Worm (Caenorhabditis elegans) whole organism, L4 larva: Measurements from ENCODE around the gene sphr-1.
A peak's percentile ranks its signal among the peaks of the same experiment; 100 is the strongest.

ENCODE experiments used
- D1046.2 ChIP-seq: fragments of 200-800 bp; sonication (Bioruptor generic); IDR thresholded peaks from 2 replicates; pipeline ENCODE4 v1.3.6; 2022; ENCODE audit warnings: missing genetic modification characterization, missing compliant biosample characterization
- F26F4.8 ChIP-seq: fragments of 200-800 bp; sonication (Bioruptor generic); conservative IDR thresholded peaks from 2 replicates; pipeline ENCODE4 v1.3.6; 2022; ENCODE audit warnings: missing genetic modification characterization, missing compliant biosample characterization
- F37D6.2 ChIP-seq: sonication (generic microtip); optimal IDR thresholded peaks from 2 replicates; lab custom pipeline; 2016; ENCODE audit warnings: mild to moderate bottlenecking, missing genetic modification characterization, missing compliant biosample characterization
- aha-1 ChIP-seq: fragments of 150-350 bp; peaks from one replicate; lab custom pipeline; 2014; ENCODE audit warnings: missing biosample characterization, missing genetic modification characterization
- attf-4 ChIP-seq: sonication (generic microtip); optimal IDR thresholded peaks from 3 replicates; lab custom pipeline; 2017; ENCODE audit warnings: missing biosample characterization, missing genetic modification characterization
- ceh-20 ChIP-seq: fragments of 200-800 bp; sonication (Bioruptor generic); IDR thresholded peaks from 2 replicates; pipeline ENCODE4 v1.3.6; 2022; ENCODE audit warnings: missing genetic modification reagents, missing genetic modification characterization, missing compliant biosample characterization
- ceh-28 ChIP-seq: fragments of 150-350 bp; optimal IDR thresholded peaks from 2 replicates; lab custom pipeline; 2014; ENCODE audit warnings: missing biosample characterization, missing genetic modification reagents, missing genetic modification characterization
- ceh-44 ChIP-seq: fragments of 200-800 bp; sonication (Bioruptor generic); IDR thresholded peaks from 2 replicates; pipeline ENCODE4 v1.3.6; 2022; ENCODE audit warnings: missing genetic modification reagents, missing genetic modification characterization, missing compliant biosample characterization
- ces-1 ChIP-seq: fragments of 150-350 bp; sonication (generic microtip); optimal IDR thresholded peaks from 4 replicates; lab custom pipeline; 2014; ENCODE audit warnings: missing biosample characterization, missing genetic modification reagents, missing genetic modification characterization
- cey-2 ChIP-seq: sonication (generic microtip); optimal IDR thresholded peaks from 3 replicates; lab custom pipeline; 2017; ENCODE audit warnings: missing genetic modification characterization, mild to moderate bottlenecking, missing compliant biosample characterization, antibody characterized with exemption, borderline replicate concordance; ENCODE audit not compliant: insufficient read depth
- ctbp-1 ChIP-seq: fragments of 200-800 bp; sonication (Bioruptor generic); IDR thresholded peaks from 2 replicates; pipeline ENCODE4 v1.3.6; 2022; ENCODE audit warnings: missing genetic modification reagents, missing genetic modification characterization, missing compliant biosample characterization
- daf-12 ChIP-seq: fragments of 150-350 bp; optimal IDR thresholded peaks from 2 replicates; lab custom pipeline; 2014; ENCODE audit warnings: missing biosample characterization, missing genetic modification reagents, missing genetic modification characterization
- daf-16 ChIP-seq, 3 experiments: sonication (generic microtip); optimal IDR thresholded peaks; 2 replicates each; lab custom pipeline; 2016 to 2017; ENCODE audit warnings: missing genetic modification characterization in 3 of 3, missing genetic modification reagents in 3 of 3, mild to moderate bottlenecking in 2 of 3, missing compliant biosample characterization in 2 of 3, missing biosample characterization in 1 of 3, moderate library complexity in 1 of 3
- daf-8 ChIP-seq: fragments of 200-800 bp; sonication (Bioruptor generic); IDR thresholded peaks from 2 replicates; pipeline ENCODE4 v1.3.6; 2022; ENCODE audit warnings: missing genetic modification characterization, missing compliant biosample characterization
- dmd-6 ChIP-seq: fragments of 200-800 bp; sonication (Bioruptor generic); IDR thresholded peaks from 2 replicates; pipeline ENCODE4 v1.3.6; 2022; ENCODE audit warnings: missing genetic modification reagents, missing genetic modification characterization, missing compliant biosample characterization
- dve-1 ChIP-seq: sonication (generic microtip); optimal IDR thresholded peaks from 2 replicates; lab custom pipeline; 2017; ENCODE audit warnings: antibody characterized with exemption, mild to moderate bottlenecking, missing genetic modification characterization, missing compliant biosample characterization; ENCODE audit not compliant: insufficient read depth
- hif-1 ChIP-seq, 2 experiments: sonication (generic microtip); optimal IDR thresholded peaks; 2 replicates each; lab custom pipeline; 2016 to 2017; ENCODE audit warnings: missing compliant biosample characterization in 2 of 2, missing genetic modification characterization in 2 of 2, missing genetic modification reagents in 2 of 2, missing genotype in 2 of 2, mild to moderate bottlenecking in 1 of 2
- hlh-11 ChIP-seq: fragments of 200-800 bp; sonication (Bioruptor generic); optimal IDR thresholded peaks from 2 replicates; lab custom pipeline; 2018; ENCODE audit warnings: mild to moderate bottlenecking, missing genetic modification characterization, missing compliant biosample characterization
- lim-7 ChIP-seq: fragments of 200-800 bp; sonication (Bioruptor generic); IDR thresholded peaks from 2 replicates; pipeline ENCODE4 v1.3.6; 2022; ENCODE audit warnings: missing genetic modification characterization, missing compliant biosample characterization
- lin-1 ChIP-seq: fragments of 200-800 bp; sonication (Bioruptor generic); IDR thresholded peaks from 2 replicates; pipeline ENCODE4 v1.3.6; 2022; ENCODE audit warnings: missing genetic modification reagents, missing genetic modification characterization, missing compliant biosample characterization
- lin-13 ChIP-seq: fragments of 150-350 bp; optimal IDR thresholded peaks from 2 replicates; lab custom pipeline; 2014; ENCODE audit warnings: missing biosample characterization, missing genetic modification reagents, missing genetic modification characterization
- lin-15B ChIP-seq: fragments of 150-350 bp; sonication (generic microtip); optimal IDR thresholded peaks from 3 replicates; lab custom pipeline; 2014; ENCODE audit warnings: missing biosample characterization, missing genetic modification characterization
- lin-29 ChIP-seq: fragments of 200-800 bp; sonication (Bioruptor generic); IDR thresholded peaks from 2 replicates; pipeline ENCODE4 v1.3.6; 2022; ENCODE audit warnings: missing genetic modification reagents, missing genetic modification characterization, missing compliant biosample characterization
- lin-39 ChIP-seq: fragments of 150-350 bp; optimal IDR thresholded peaks from 2 replicates; lab custom pipeline; 2014; ENCODE audit warnings: missing biosample characterization, missing genetic modification reagents, missing genetic modification characterization
- lsy-2 ChIP-seq, 2 experiments: fragments of 150-350 bp in 1 of 2; sonication (generic microtip) in 1 of 2; optimal IDR thresholded peaks; 2 replicates each; lab custom pipeline; 2014 to 2017; ENCODE audit warnings: missing biosample characterization in 2 of 2, missing genetic modification characterization in 2 of 2
- mes-2 ChIP-seq: sonication (generic microtip); optimal IDR thresholded peaks from 2 replicates; lab custom pipeline; 2016; ENCODE audit warnings: missing genotype, mild to moderate bottlenecking, missing genetic modification characterization, missing compliant biosample characterization; ENCODE audit not compliant: poor library complexity, severe bottlenecking
- mxl-2 ChIP-seq: fragments of 200-800 bp; sonication (Bioruptor generic); conservative IDR thresholded peaks from 2 replicates; pipeline ENCODE4 v1.3.6; 2022; ENCODE audit warnings: missing genetic modification reagents, missing genetic modification characterization, missing compliant biosample characterization
- nhr-102 ChIP-seq: sonication (generic microtip); optimal IDR thresholded peaks from 2 replicates; lab custom pipeline; 2016; ENCODE audit warnings: mild to moderate bottlenecking, missing genetic modification characterization, moderate library complexity, missing compliant biosample characterization
- nhr-111 ChIP-seq: fragments of 200-800 bp; sonication (Bioruptor generic); optimal IDR thresholded peaks from 2 replicates; lab custom pipeline; 2018; ENCODE audit warnings: mild to moderate bottlenecking, missing genetic modification characterization, missing compliant biosample characterization
- nhr-25 ChIP-seq: sonication (generic microtip); optimal IDR thresholded peaks from 2 replicates; lab custom pipeline; 2017; ENCODE audit warnings: missing genetic modification characterization, mild to moderate bottlenecking, missing compliant biosample characterization, antibody characterized with exemption, moderate library complexity, borderline replicate concordance; ENCODE audit not compliant: insufficient read depth
- nhr-28 ChIP-seq: fragments of 150-350 bp; optimal IDR thresholded peaks from 2 replicates; lab custom pipeline; 2014; ENCODE audit warnings: missing biosample characterization, missing genetic modification characterization
- nhr-76 ChIP-seq: fragments of 150-350 bp; optimal IDR thresholded peaks from 2 replicates; lab custom pipeline; 2014; ENCODE audit warnings: missing biosample characterization, missing genetic modification characterization
- nhr-77 ChIP-seq: fragments of 150-350 bp; optimal IDR thresholded peaks from 2 replicates; lab custom pipeline; 2014; ENCODE audit warnings: missing biosample characterization, missing genetic modification characterization
- pqm-1 ChIP-seq: sonication (generic microtip); optimal IDR thresholded peaks from 2 replicates; lab custom pipeline; 2017; ENCODE audit warnings: missing biosample characterization, missing genetic modification characterization
- saeg-2 ChIP-seq: fragments of 200-800 bp; sonication (Bioruptor generic); IDR thresholded peaks from 2 replicates; pipeline ENCODE4 v1.3.6; 2022; ENCODE audit warnings: missing genetic modification reagents, missing genetic modification characterization, missing compliant biosample characterization
- skn-1 ChIP-seq: fragments of 150-350 bp; optimal IDR thresholded peaks from 2 replicates; lab custom pipeline; 2014; ENCODE audit warnings: missing biosample characterization, missing genetic modification characterization
- spr-3 ChIP-seq: fragments of 200-800 bp; sonication (Bioruptor generic); optimal IDR thresholded peaks from 2 replicates; lab custom pipeline; 2018; ENCODE audit warnings: mild to moderate bottlenecking, missing genetic modification characterization, missing compliant biosample characterization
- unc-130 ChIP-seq: sonication (generic microtip); optimal IDR thresholded peaks from 2 replicates; lab custom pipeline; 2016; ENCODE audit warnings: missing genetic modification reagents, missing genetic modification characterization, missing compliant biosample characterization
- unc-62 ChIP-seq, 3 experiments: fragments of 150-350 bp in 1 of 3; sonication (generic microtip); optimal IDR thresholded peaks in 2 of 3; peaks in 1 of 3; 1 replicate in 1 of 3; 2 replicates in 2 of 3; lab custom pipeline; 2014 to 2017; ENCODE audit warnings: missing biosample characterization in 3 of 3, missing genetic modification characterization in 3 of 3, missing genetic modification reagents in 3 of 3, missing genotype in 1 of 3
- vab-7 ChIP-seq: fragments of 200-800 bp; sonication (Bioruptor generic); IDR thresholded peaks from 2 replicates; pipeline ENCODE4 v1.3.6; 2022; ENCODE audit warnings: missing genetic modification reagents, missing genetic modification characterization, missing compliant biosample characterization

sphr-1 gene

ce11 chrV:9168089-9168488 is 23.3 kb upstream of the sphr-1 start, which contains the start of gene B0222.11:
Gene B0222.11, minus strand, starts transcription at chrV:9168189.
- TF ChIP-seq nhr-76 (tag; lab: Kevin White, UChicago): no peak
- TF ChIP-seq D1046.2: no peak
- TF ChIP-seq dve-1 (tag; lab: Kevin White, UChicago): no peak
- TF ChIP-seq, all 104 proteins: peak for 0

ce11 chrV:9172989-9173388 is 18.4 kb upstream of the sphr-1 start, which contains the start of gene gad-3:
Gene gad-3, minus strand, starts transcription at chrV:9173005.
- TF ChIP-seq hif-1 (tag; optimal IDR thresholded peaks at IDR 0.05; lab: Kevin White, UChicago) (no peak), daf-16 (GFP tag; optimal IDR thresholded peaks at IDR 0.05; lab: Kevin White, UChicago) (no peak), daf-16 (tag; optimal IDR thresholded peaks at IDR 0.05; lab: Kevin White, UChicago) (peak; percentile 92), nhr-77 (tag; lab: Kevin White, UChicago) (peak; percentile 61), hlh-11 (peak; percentile 28), dmd-6 (GFP tag; lab: Robert Waterston, UW) (peak; percentile 18; the same call in 1 of the 2 replicates), ceh-28 (tag; lab: Kevin White, UChicago) (no peak), lim-7 (GFP tag; lab: Robert Waterston, UW) (no peak), lin-39 (tag; lab: Kevin White, UChicago) (no peak), lin-1 (GFP tag; lab: Robert Waterston, UW) (no peak), nhr-25 (no peak), ces-1 (GFP tag; lab: Kevin White, UChicago) (no peak), nhr-102 (no peak), pqm-1 (tag; lab: Kevin White, UChicago) (peak; percentile 29), nhr-28 (peak; percentile 68), dve-1 (tag; lab: Kevin White, UChicago) (peak; percentile 59), attf-4 (tag; lab: Kevin White, UChicago) (no peak)
- TF ChIP-seq, all 104 proteins: peak for 7

ce11 chrV:9173789-9174188 is 17.6 kb upstream of the sphr-1 start, which contains the start of gene pqn-16:
Gene pqn-16, plus strand, starts transcription at chrV:9174089.
- TF ChIP-seq daf-16 (GFP tag; optimal IDR thresholded peaks at IDR 0.05; lab: Kevin White, UChicago) (no peak), daf-16 (tag; optimal IDR thresholded peaks at IDR 0.05; lab: Kevin White, UChicago) (peak; percentile 26), lin-13 (no peak), F26F4.8 (GFP tag; lab: Robert Waterston, UW) (no peak)

ce11 chrV:9175218-9175837 is 16.1 kb upstream of the sphr-1 start, which contains the start of gene spas-1:
Gene spas-1, plus strand, starts transcription at chrV:9175789.
- no peak for TF ChIP-seq D1046.2
- TF ChIP-seq lim-7 (GFP tag; lab: Robert Waterston, UW): no peak
- no peak for TF ChIP-seq skn-1 (tag; lab: Kevin White, UChicago)
- peak; percentile 89 for TF ChIP-seq mes-2 (tag; lab: Kevin White, UChicago)
- no peak for TF ChIP-seq ceh-44 (GFP tag; lab: Robert Waterston, UW)
- no peak for TF ChIP-seq ces-1 (GFP tag; lab: Kevin White, UChicago)
- TF ChIP-seq unc-130 (GFP tag; lab: Kevin White, UChicago): peak; percentile 45
- peak; percentile 85 for TF ChIP-seq aha-1 (tag; lab: Kevin White, UChicago)
- TF ChIP-seq pqm-1 (tag; lab: Kevin White, UChicago): peak; percentile 34
- TF ChIP-seq lin-1 (GFP tag; lab: Robert Waterston, UW): no peak
- TF ChIP-seq nhr-111 (GFP tag; lab: Kevin White, UChicago): no peak
- no peak for TF ChIP-seq saeg-2 (GFP tag; lab: Robert Waterston, UW)
- TF ChIP-seq lin-29 (GFP tag; lab: Robert Waterston, UW): no peak
- no peak for TF ChIP-seq spr-3 (GFP tag; lab: Kevin White, UChicago)
- TF ChIP-seq cey-2: no peak
- TF ChIP-seq ctbp-1 (GFP tag; lab: Robert Waterston, UW): peak; percentile 76
- TF ChIP-seq daf-12: no peak
- no peak for TF ChIP-seq mxl-2
- no peak for TF ChIP-seq lin-15B (tag; lab: Kevin White, UChicago)
- TF ChIP-seq unc-62 (GFP tag; optimal IDR thresholded peaks at IDR 0.05 in 1 of 2; lab: Kevin White, UChicago): peak in 1 of 2 experiments; percentile 96
- TF ChIP-seq unc-62 (tag; optimal IDR thresholded peaks at IDR 0.05; lab: Kevin White, UChicago): no peak
- TF ChIP-seq daf-16 (GFP tag; optimal IDR thresholded peaks at IDR 0.05; lab: Kevin White, UChicago): peak in 1 of 2 experiments; percentile 20
- peak; percentile 27 for TF ChIP-seq daf-16 (tag; optimal IDR thresholded peaks at IDR 0.05; lab: Kevin White, UChicago)
- peak; percentile 50 for TF ChIP-seq F37D6.2
- no peak for TF ChIP-seq daf-8
- no peak for TF ChIP-seq ceh-20 (GFP tag; lab: Robert Waterston, UW)
- peak; percentile 11 for TF ChIP-seq nhr-76 (tag; lab: Kevin White, UChicago)
- TF ChIP-seq lsy-2 (tag; optimal IDR thresholded peaks at IDR 0.05; lab: Kevin White, UChicago): peak; percentile 69 to 93
- TF ChIP-seq lin-13: peak; percentile 76
- no peak for TF ChIP-seq vab-7 (GFP tag; lab: Robert Waterston, UW)
